Fruit fly (Drosophila melanogaster): ENCODE data around the gene Akh.

The Akh gene

DNA sequence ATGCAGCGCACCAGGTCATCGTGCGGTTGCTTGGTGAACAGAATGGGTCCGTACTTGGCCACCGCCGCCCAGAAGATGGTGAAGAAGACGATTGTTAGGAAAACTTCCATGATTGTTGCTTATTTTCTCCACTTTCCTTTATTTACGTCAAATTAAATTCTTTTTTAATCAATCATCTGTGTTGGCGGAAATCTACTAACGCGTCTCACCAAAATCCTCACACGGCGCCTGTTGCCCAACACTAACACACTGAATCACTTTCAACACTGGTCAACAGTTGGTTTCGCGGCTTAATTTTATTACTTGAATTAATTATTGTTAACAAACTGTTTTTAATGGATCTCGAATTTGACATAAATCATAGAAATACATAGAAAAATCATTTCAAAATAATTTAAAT, 45.4 kb downstream of the Akh start, which contains the start of gene VhaM9.7-c:
TSS of gene VhaM9.7-c (minus strand) at position 207 of the 400 bp plus-strand sequence.
- TF ChIP-seq nerfin-2 (GFP tag; IDR thresholded peaks at IDR 0.05; ENCODE audit: partially characterized antibody) = no peak
- no peak for TF ChIP-seq Awh (GFP tag; IDR thresholded peaks at IDR 0.05)
- TF ChIP-seq CG5953 (GFP tag; IDR thresholded peaks at IDR 0.05) = no peak
- peak; percentile 32 for TF ChIP-seq Dad (GFP tag; optimal IDR thresholded peaks at IDR 0.05)
- TF ChIP-seq zen (tag; optimal IDR thresholded peaks at IDR 0.05) = peak; percentile 37
- peak; percentile 38 for TF ChIP-seq ind (GFP tag; optimal IDR thresholded peaks at IDR 0.05)
- peak; percentile 47 for TF ChIP-seq CG33213 (GFP tag; optimal IDR thresholded peaks at IDR 0.05)
- no peak for TF ChIP-seq CG9215 (GFP tag; IDR thresholded peaks at IDR 0.05)
- TF ChIP-seq CG12391 (tag; optimal IDR thresholded peaks at IDR 0.05) = peak; percentile 16
- peak; percentile 61 for TF ChIP-seq MESR4 (GFP tag; optimal IDR thresholded peaks at IDR 0.05)
- peak; percentile 42 for TF ChIP-seq sd (tag; optimal IDR thresholded peaks at IDR 0.05)
- peak; percentile 48 to 50 for TF ChIP-seq dpn (GFP tag; optimal IDR thresholded peaks at IDR 0.05)
- no peak for TF ChIP-seq CG6683 (GFP tag; optimal IDR thresholded peaks at IDR 0.05)
- no peak for TF ChIP-seq klu (GFP tag; IDR thresholded peaks at IDR 0.05)
- peak; percentile 70 for TF ChIP-seq CG2120 (GFP tag; optimal IDR thresholded peaks at IDR 0.05)
- no peak for TF ChIP-seq pb (GFP tag; optimal IDR thresholded peaks at IDR 0.05)
- peak; percentile 25 for TF ChIP-seq her (GFP tag; optimal IDR thresholded peaks at IDR 0.05)
- no peak for TF ChIP-seq CG17829 (tag; optimal IDR thresholded peaks at IDR 0.05)
- no peak for TF ChIP-seq CG10654 (GFP tag; optimal IDR thresholded peaks at IDR 0.05)
- TF ChIP-seq dmrt11E (tag; optimal IDR thresholded peaks at IDR 0.05) = no peak
- no peak for TF ChIP-seq CG31388 (GFP tag; optimal IDR thresholded peaks at IDR 0.05)
- no peak for TF ChIP-seq CG3838 (GFP tag; optimal IDR thresholded peaks at IDR 0.05)
- peak; percentile 13 for TF ChIP-seq CG9437 (GFP tag; optimal IDR thresholded peaks at IDR 0.05)
- TF ChIP-seq CG31365 (tag; optimal IDR thresholded peaks at IDR 0.05) = no peak
- no peak for TF ChIP-seq Nf-YA (GFP tag; IDR thresholded peaks at IDR 0.05)
- TF ChIP-seq tgo (GFP tag; IDR thresholded peaks at IDR 0.05) = no peak
- no peak for TF ChIP-seq CG2889 (GFP tag; IDR thresholded peaks at IDR 0.05)
- no peak for TF ChIP-seq Gug (GFP tag; IDR thresholded peaks at IDR 0.05)
- no peak for TF ChIP-seq CG6175 (GFP tag; IDR thresholded peaks at IDR 0.05)
- no peak for TF ChIP-seq Usf (GFP tag; optimal IDR thresholded peaks at IDR 0.05)
- TF ChIP-seq CG15514 (GFP tag; optimal IDR thresholded peaks at IDR 0.05) = peak; percentile 47
- TF ChIP-seq run (tag; optimal IDR thresholded peaks at IDR 0.05) = no peak
- peak; percentile 7 for TF ChIP-seq CG7556 (GFP tag; optimal IDR thresholded peaks at IDR 0.05)
- peak; percentile 87 for TF ChIP-seq E2f2 (GFP tag; IDR thresholded peaks at IDR 0.05)
- TF ChIP-seq MTF-1 (GFP tag; optimal IDR thresholded peaks at IDR 0.05; ENCODE audit: borderline replicate concordance) = no peak
- TF ChIP-seq tio (GFP tag; optimal IDR thresholded peaks at IDR 0.05) = no peak
- TF ChIP-seq exex (tag; optimal IDR thresholded peaks at IDR 0.05) = no peak
- no peak for TF ChIP-seq CG14667 (GFP tag; IDR thresholded peaks at IDR 0.05)
- no peak for TF ChIP-seq CG5245 (GFP tag; optimal IDR thresholded peaks at IDR 0.05)
- TF ChIP-seq lab (GFP tag; optimal IDR thresholded peaks at IDR 0.05) = peak; percentile 63
- no peak for TF ChIP-seq mirr (GFP tag; optimal IDR thresholded peaks at IDR 0.05)
- no peak for TF ChIP-seq az2 (GFP tag; optimal IDR thresholded peaks at IDR 0.05)
- no peak for TF ChIP-seq CG4360 (GFP tag; IDR thresholded peaks at IDR 0.05)
- peak; percentile 28 for TF ChIP-seq CG4707 (GFP tag; optimal IDR thresholded peaks at IDR 0.05)
- TF ChIP-seq CG32772 (GFP tag; IDR thresholded peaks at IDR 0.05) = no peak
- peak; percentile 39 for TF ChIP-seq phol (tag; optimal IDR thresholded peaks at IDR 0.05)
- no peak for TF ChIP-seq CG10209 (GFP tag; optimal IDR thresholded peaks at IDR 0.05)
- no peak; the same call in 2 of the 3 replicates for TF ChIP-seq zen2 (GFP tag; IDR thresholded peaks at IDR 0.05; ENCODE audit: partially characterized antibody)
- TF ChIP-seq sens (GFP tag) = peak; percentile 78
- no peak for TF ChIP-seq al (GFP tag; IDR thresholded peaks at IDR 0.05)
- no peak for TF ChIP-seq ftz-f1 (GFP tag; optimal IDR thresholded peaks at IDR 0.05)
- TF ChIP-seq amos (GFP tag; IDR thresholded peaks at IDR 0.05; ENCODE audit: partially characterized antibody) = no peak

All from whole organism, embryonic.